Fruit fly (Drosophila melanogaster): ENCODE measurements around the gene CG2150.

Gene CG2150

DNA sequence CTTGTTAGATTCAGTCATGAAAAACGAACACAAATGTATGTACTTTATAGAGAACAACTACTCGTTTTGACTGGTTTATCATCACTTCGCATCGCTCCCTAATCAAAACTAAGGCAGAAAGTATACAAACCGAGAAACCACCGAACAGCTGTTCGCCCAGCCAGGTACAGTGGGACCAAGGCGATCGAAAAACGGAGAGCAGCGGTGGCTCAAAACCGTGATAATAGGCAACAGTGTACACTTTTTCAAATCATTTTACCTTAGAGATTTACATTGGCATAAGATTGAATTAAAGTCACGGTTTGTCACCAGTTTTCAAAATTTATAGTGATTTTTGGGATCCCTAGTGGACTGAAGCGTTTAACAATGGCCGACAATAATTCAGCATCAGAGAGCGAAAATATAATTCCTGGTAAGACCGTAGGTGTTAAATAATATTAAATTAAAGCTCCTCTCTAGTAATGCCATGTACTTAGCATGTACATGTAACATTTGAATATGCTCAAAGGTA lies 40.7 kb upstream of the CG2150 start, which contains the start of the genes CG42233 and CG1971 (continued):
- TF ChIP-seq mam (GFP tag; optimal IDR thresholded peaks at IDR 0.05) = peak; percentile 25
- no peak for TF ChIP-seq corto (GFP tag; optimal IDR thresholded peaks at IDR 0.05)
- no peak for TF ChIP-seq Mes4 (GFP tag; optimal IDR thresholded peaks at IDR 0.05)
- 0 out of 3 replicates have a peak, but pooled peaks have one; percentile 10 for TF ChIP-seq CG7963 (GFP tag; IDR thresholded peaks at IDR 0.05; ENCODE audit: partially characterized antibody)

dm6 chr3R:31800663-31801062 lies 36.1 kb upstream of the CG2150 start, which contains the start of gene Ir100a:
Gene Ir100a, plus strand, starts transcription at chr3R:31800963.
- TF ChIP-seq mirr (GFP tag; optimal IDR thresholded peaks at IDR 0.05) = no peak
- no peak for TF ChIP-seq CG34376 (GFP tag; optimal IDR thresholded peaks at IDR 0.05)
- no peak for TF ChIP-seq dimm (GFP tag; IDR thresholded peaks at IDR 0.05)
- no peak for TF ChIP-seq Doc2 (GFP tag; IDR thresholded peaks at IDR 0.05)
- no peak for TF ChIP-seq slou (GFP tag; optimal IDR thresholded peaks at IDR 0.05)
- no peak for TF ChIP-seq pho (GFP tag; optimal IDR thresholded peaks at IDR 0.05)
- no peak for TF ChIP-seq CG13287 (GFP tag; IDR thresholded peaks at IDR 0.05; ENCODE audit: partially characterized antibody)
- TF ChIP-seq zen2 (GFP tag; IDR thresholded peaks at IDR 0.05; ENCODE audit: partially characterized antibody) = no peak
- TF ChIP-seq Atf-2 (GFP tag; optimal IDR thresholded peaks at IDR 0.05) = no peak

DNA sequence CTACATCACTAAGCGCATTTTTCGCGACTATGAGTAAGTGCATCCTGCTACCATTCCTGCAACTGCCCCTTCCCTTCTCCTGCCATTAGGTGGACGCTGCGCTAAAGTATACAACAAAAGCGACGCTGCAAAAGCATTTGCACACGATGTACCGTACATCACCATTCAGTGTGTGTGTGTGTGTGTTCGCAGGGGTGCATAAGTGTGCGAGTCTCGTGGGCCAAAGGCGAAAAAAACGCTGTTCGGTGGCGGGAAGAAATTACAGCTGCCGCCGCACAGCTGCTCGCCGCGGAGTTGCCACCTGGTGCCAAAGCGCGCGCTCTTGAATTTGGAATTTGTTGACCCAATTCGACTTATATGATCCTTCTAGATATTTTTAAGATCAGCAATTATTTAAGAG lies 29.9 kb upstream of the CG2150 start:
- TF ChIP-seq crol (GFP tag; IDR thresholded peaks at IDR 0.05) = peak; percentile 51
- TF ChIP-seq Dfd (GFP tag; optimal IDR thresholded peaks at IDR 0.05) = no peak
- TF ChIP-seq B-H2 (GFP tag; optimal IDR thresholded peaks at IDR 0.05) = no peak
- peak; percentile 16 for TF ChIP-seq MESR4 (GFP tag; optimal IDR thresholded peaks at IDR 0.05)
- TF ChIP-seq CG3995 (GFP tag; optimal IDR thresholded peaks at IDR 0.05) = no peak
- peak; percentile 6 for TF ChIP-seq CG8924 (tag; optimal IDR thresholded peaks at IDR 0.05)
- no peak for TF ChIP-seq salm (tag; optimal IDR thresholded peaks at IDR 0.05)
- TF ChIP-seq ewg (GFP tag; optimal IDR thresholded peaks at IDR 0.05) = peak; percentile 24
- TF ChIP-seq CG6854 (GFP tag; optimal IDR thresholded peaks at IDR 0.05) = no peak
- peak; percentile 97 for TF ChIP-seq E2f2 (GFP tag; IDR thresholded peaks at IDR 0.05)
- TF ChIP-seq rib (GFP tag; IDR thresholded peaks at IDR 0.05) = peak; percentile 30; the same call in 1 of the 2 replicates
- no peak for TF ChIP-seq hkb (optimal IDR thresholded peaks at IDR 0.05)
- TF ChIP-seq hkb (GFP tag; IDR thresholded peaks at IDR 0.05) = no peak
- TF ChIP-seq Kr (GFP tag; optimal IDR thresholded peaks at IDR 0.05) = no peak
- 0 out of 3 replicates have a peak, but pooled peaks have one; percentile 42 for TF ChIP-seq ase (GFP tag; IDR thresholded peaks at IDR 0.05)
- peak; percentile 88; the same call in 2 of the 3 replicates for TF ChIP-seq CG6175 (GFP tag; IDR thresholded peaks at IDR 0.05)
- no peak for TF ChIP-seq sr (GFP tag; IDR thresholded peaks at IDR 0.05)
- peak; percentile 37 for TF ChIP-seq bbx (GFP tag; IDR thresholded peaks at IDR 0.05; ENCODE audit: partially characterized antibody)
- TF ChIP-seq cas (GFP tag; IDR thresholded peaks at IDR 0.05) = no peak
- peak; percentile 66 for TF ChIP-seq CTCF (GFP tag; optimal IDR thresholded peaks at IDR 0.05)
- no peak for TF ChIP-seq nmo (GFP tag; optimal IDR thresholded peaks at IDR 0.05)
- TF ChIP-seq CG6813 (GFP tag; optimal IDR thresholded peaks at IDR 0.05) = no peak
- peak; percentile 77 for TF ChIP-seq Hr3 (GFP tag; optimal IDR thresholded peaks at IDR 0.05)
- TF ChIP-seq sug (tag; optimal IDR thresholded peaks at IDR 0.05) = peak; percentile 96
- peak; percentile 14 for TF ChIP-seq Lhr (GFP tag; optimal IDR thresholded peaks at IDR 0.05)
- TF ChIP-seq lov (optimal IDR thresholded peaks at IDR 0.05) = no peak
- 0 out of 3 replicates have a peak, but pooled peaks have one; percentile 13 for TF ChIP-seq lov (GFP tag; IDR thresholded peaks at IDR 0.05)
- 0 out of 3 replicates have a peak, but pooled peaks have one; percentile 14 for TF ChIP-seq Doc3 (GFP tag; IDR thresholded peaks at IDR 0.05; ENCODE audit: partially characterized antibody)
- TF ChIP-seq mld (GFP tag; IDR thresholded peaks at IDR 0.05; ENCODE audit: partially characterized antibody) = peak; percentile 48; the same call in 1 of the 3 replicates
- 0 out of 3 replicates have a peak, but pooled peaks have one; percentile 62 for TF ChIP-seq zen2 (GFP tag; IDR thresholded peaks at IDR 0.05; ENCODE audit: partially characterized antibody)
- TF ChIP-seq hbn (GFP tag; IDR thresholded peaks at IDR 0.05; ENCODE audit: partially characterized antibody) = peak; percentile 24; the same call in 1 of the 2 replicates
- TF ChIP-seq HmgZ (tag; optimal IDR thresholded peaks at IDR 0.05) = peak; percentile 60
- peak; percentile 77 for TF ChIP-seq pzg (GFP tag; optimal IDR thresholded peaks at IDR 0.05)
- TF ChIP-seq MBD-R2 (GFP tag; IDR thresholded peaks at IDR 0.05) = peak; percentile 73
- TF ChIP-seq trem (tag; optimal IDR thresholded peaks at IDR 0.05) = peak; percentile 51
- TF ChIP-seq CG2116 (GFP tag; optimal IDR thresholded peaks at IDR 0.05) = peak; percentile 39

Data from whole organism, embryonic.